Fruit fly (Drosophila melanogaster): ENCODE results near the gene CG13312.

dm6 chr3L:8827868-8828159 lies 20.8 kb upstream of the CG13312 start:
- TF ChIP-seq psq (optimal IDR thresholded peaks at IDR 0.05) (no peak), Sin3A (optimal IDR thresholded peaks at IDR 0.05) (no peak), Myc (optimal IDR thresholded peaks at IDR 0.05) (no peak), h (optimal IDR thresholded peaks at IDR 0.05) (no peak)
